Worm (Caenorhabditis elegans): ENCODE data around the gene try-3.

- TF ChIP-seq pax-1 (tag; optimal IDR thresholded peaks at IDR 0.05) (no peak), unc-55 (GFP tag; optimal IDR thresholded peaks at IDR 0.05) (no peak), unc-3 (GFP tag; conservative IDR thresholded peaks at IDR 0.05) (no peak), unc-3 (tag; optimal IDR thresholded peaks at IDR 0.05) (no peak), ztf-16 (tag; optimal IDR thresholded peaks at IDR 0.05) (no peak)
These were observed 49.6 kb downstream of the try-3 start for ce11 chrIV:6606587-6606986.

Data from whole organism, late embryonic.